Fruit fly (Drosophila melanogaster) whole organism, wandering third instar larva: ENCODE results near the gene CG46504.
"Not testable (repeated sequence)": the region's sequence is repeated elsewhere in the genome, so short reads cannot be mapped to it uniquely, and the experiment has no call there.

Source experiments
- Dfd ChIP-seq: fragments of >200 bp; optimal IDR thresholded peaks from 2 replicates; lab custom pipeline; 2017; ENCODE audit warnings: missing biosample characterization, missing genetic modification characterization
- Jra ChIP-seq: sonication (Bioruptor generic); optimal IDR thresholded peaks from 2 replicates; lab custom pipeline; 2016; ENCODE audit warnings: missing biosample characterization, missing genetic modification characterization
- Sp1 ChIP-seq: fragments of 200-800 bp; sonication (Bioruptor generic); optimal IDR thresholded peaks from 3 replicates; lab custom pipeline; 2019; ENCODE audit warnings: missing biosample characterization, mild to moderate bottlenecking, missing genetic modification characterization, moderate library complexity
- Vsx2 ChIP-seq: fragments of 200-300, 225-300 bp; sonication (Bioruptor generic); optimal IDR thresholded peaks from 2 replicates; lab custom pipeline; 2018; ENCODE audit warnings: missing biosample characterization, missing genetic modification characterization; ENCODE audit not compliant: partially characterized antibody
- brk ChIP-seq: fragments of 200-800 bp; sonication (Bioruptor generic); optimal IDR thresholded peaks from 2 replicates; lab custom pipeline; 2016; ENCODE audit warnings: missing biosample characterization, mild to moderate bottlenecking, missing genetic modification characterization
- lola ChIP-seq: fragments of >200 bp; optimal IDR thresholded peaks from 2 replicates; lab custom pipeline; 2017; ENCODE audit warnings: missing biosample characterization, missing genetic modification characterization
- tai ChIP-seq: sonication (Bioruptor generic); optimal IDR thresholded peaks from 2 replicates; lab custom pipeline; 2016; ENCODE audit warnings: missing biosample characterization, missing genetic modification characterization
- woc ChIP-seq: sonication (Bioruptor generic); optimal IDR thresholded peaks from 2 replicates; lab custom pipeline; 2016; ENCODE audit warnings: missing biosample characterization, mild to moderate bottlenecking, missing genetic modification characterization

The CG46504 gene

dm6 chrX:22187070-22187469, 39.5 kb downstream of the CG46504 start, which contains the start of gene CG46512:
Gene CG46512, plus strand, starts transcription at chrX:22187370.
- not testable (repeated sequence) for TF ChIP-seq lola (GFP tag; lab: Kevin White, UChicago); Sp1 (GFP tag; lab: Kevin White, UChicago); tai
- TF ChIP-seq, all 38 proteins: peak for 0; not testable (repeated sequence) for 38

dm6 chrX:22191973-22192372, 44.4 kb downstream of the CG46504 start, which contains the start of gene CG46513:
Gene CG46513, plus strand, starts transcription at chrX:22192273.
- not testable (repeated sequence) for TF ChIP-seq brk, Vsx2, Sp1 (GFP tag; lab: Kevin White, UChicago)
- TF ChIP-seq, all 38 proteins: peak for 0; not testable (repeated sequence) for 38

DNA sequence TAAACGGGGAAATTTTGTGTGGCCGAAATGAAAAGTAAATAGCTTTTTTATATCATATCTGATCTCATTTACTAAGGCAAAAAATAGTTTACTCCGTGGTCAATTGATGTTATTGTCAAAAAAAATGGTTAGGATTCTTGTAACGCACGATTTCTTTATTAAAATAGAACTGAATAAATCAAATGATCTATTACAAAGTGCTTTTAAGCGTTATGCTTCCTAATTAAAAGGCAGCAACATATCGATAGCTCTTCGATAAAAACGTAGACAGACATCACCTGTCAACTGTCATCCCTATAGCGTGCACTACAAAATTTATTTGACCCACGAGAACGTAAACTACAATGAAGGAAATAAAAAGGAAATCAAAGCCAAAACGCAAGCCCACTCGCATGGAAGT, 49.3 kb downstream of the CG46504 start, which contains the start of gene CG46514:
CG46514 (plus strand) TSS at position 301 of the 400 bp plus-strand sequence.
- not testable (repeated sequence) for TF ChIP-seq woc, Jra, Dfd (GFP tag; lab: Kevin White, UChicago)
